Fruit fly (Drosophila melanogaster) whole organism, prepupa: ENCODE results near the gene CG13795.

Experiments used
- CG11294 ChIP-seq: fragments of 200-800 bp; sonication (Bioruptor generic); IDR thresholded peaks from 2 replicates; pipeline ENCODE4 v1.3.6; 2022; ENCODE audit warnings: missing biosample characterization, missing genetic modification characterization
- OdsH ChIP-seq: fragments of 200-800 bp; sonication (Bioruptor generic); optimal IDR thresholded peaks from 3 replicates; lab custom pipeline; 2016; ENCODE audit warnings: missing biosample characterization, missing genetic modification characterization
- ss ChIP-seq, 2 experiments: fragments of 200-800 bp; sonication (Bioruptor generic); optimal IDR thresholded peaks; 2 replicates in 1 of 2; 3 replicates in 1 of 2; lab custom pipeline; 2017 to 2018; ENCODE audit warnings: mild to moderate bottlenecking in 2 of 2, missing biosample characterization in 2 of 2, missing genetic modification characterization in 2 of 2, moderate library complexity in 1 of 2

DNA sequence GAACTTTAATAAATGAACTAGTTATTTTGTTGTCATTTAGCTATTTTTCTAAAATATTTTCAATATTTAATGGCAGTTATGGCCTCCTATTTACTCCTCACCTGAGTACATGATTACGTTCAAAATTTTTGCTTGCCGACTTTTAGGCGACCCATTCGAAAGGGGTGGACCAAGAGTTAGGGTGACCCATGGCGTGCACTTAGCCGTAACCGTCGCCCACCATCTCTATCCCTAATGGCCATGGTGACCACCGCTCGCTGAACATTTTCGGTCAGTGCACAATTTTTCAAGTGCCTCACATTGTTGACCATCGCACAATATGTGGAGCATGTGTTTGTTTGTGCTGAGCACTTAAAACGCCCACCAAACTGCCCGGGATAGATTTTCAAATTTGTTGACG lies 45.8 kb upstream of the CG13795 start:
- no peak for TF ChIP-seq ss (GFP tag; optimal IDR thresholded peaks at IDR 0.05; lab: Kevin White, UChicago)
- no peak for TF ChIP-seq OdsH (GFP tag; lab: Kevin White, UChicago)
- peak; percentile 9; the same call in 1 of the 2 replicates for TF ChIP-seq CG11294 (GFP tag; lab: Robert Waterston, UW)
